Worm (Caenorhabditis elegans): ENCODE results near the gene F21C10.1.
A peak's percentile ranks its signal among the peaks of the same experiment; 100 is the strongest.

Gene F21C10.1

DNA sequence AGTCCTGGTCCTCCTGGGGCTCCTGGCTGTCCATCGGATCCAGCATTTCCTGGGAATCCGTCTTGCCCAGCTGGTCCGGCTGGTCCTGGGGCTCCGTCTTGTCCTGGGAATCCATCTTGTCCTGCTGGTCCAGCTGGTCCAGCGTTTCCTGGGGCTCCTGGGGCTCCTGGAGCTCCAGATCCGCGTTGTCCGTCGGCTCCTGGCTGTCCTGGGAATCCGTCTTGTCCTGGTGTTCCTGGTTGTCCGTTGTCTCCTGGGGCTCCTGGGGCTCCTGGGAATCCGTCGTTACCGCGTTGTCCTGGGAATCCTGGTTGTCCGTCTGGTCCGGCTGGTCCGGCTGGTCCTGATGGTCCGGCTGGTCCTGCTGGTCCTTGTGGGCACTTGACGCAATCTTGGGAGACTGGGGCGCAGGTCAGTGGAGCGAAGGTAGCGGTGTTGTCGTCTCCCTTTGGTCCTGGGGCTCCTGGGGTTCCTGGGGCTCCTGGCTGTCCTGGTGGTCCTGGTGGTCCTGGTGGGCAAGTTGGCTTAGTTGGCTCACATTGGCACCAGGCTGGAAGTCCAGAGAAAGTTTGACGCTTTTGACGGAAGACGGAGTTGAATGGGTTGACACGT is 30.1 kb downstream of the F21C10.1 start:
- TF ChIP-seq nhr-43 (tag; optimal IDR thresholded peaks at IDR 0.05; ENCODE audit: poor library complexity, severe bottlenecking): no peak
- no peak for TF ChIP-seq elt-2 (tag; optimal IDR thresholded peaks at IDR 0.05)
- no peak for TF ChIP-seq egl-5 (tag; optimal IDR thresholded peaks at IDR 0.05)
- no peak for TF ChIP-seq nhr-12 (tag; optimal IDR thresholded peaks at IDR 0.05)
- TF ChIP-seq eor-1 (tag; optimal IDR thresholded peaks at IDR 0.05): no peak
- no peak for TF ChIP-seq snpc-4 (tag; optimal IDR thresholded peaks at IDR 0.05)
- TF ChIP-seq unc-62 (GFP tag; optimal IDR thresholded peaks at IDR 0.05): no peak
- no peak for TF ChIP-seq nhr-28 (tag; optimal IDR thresholded peaks at IDR 0.05)
- TF ChIP-seq hmg-11 (tag; optimal IDR thresholded peaks at IDR 0.05): no peak
- TF ChIP-seq ceh-16 (tag; optimal IDR thresholded peaks at IDR 0.05): no peak
- TF ChIP-seq nhr-67 (tag; optimal IDR thresholded peaks at IDR 0.05): no peak
- no peak for TF ChIP-seq skn-1 (tag; optimal IDR thresholded peaks at IDR 0.05)
- TF ChIP-seq unc-39 (tag; optimal IDR thresholded peaks at IDR 0.05): no peak
- no peak for TF ChIP-seq mdl-1 (tag; optimal IDR thresholded peaks at IDR 0.05)

DNA sequence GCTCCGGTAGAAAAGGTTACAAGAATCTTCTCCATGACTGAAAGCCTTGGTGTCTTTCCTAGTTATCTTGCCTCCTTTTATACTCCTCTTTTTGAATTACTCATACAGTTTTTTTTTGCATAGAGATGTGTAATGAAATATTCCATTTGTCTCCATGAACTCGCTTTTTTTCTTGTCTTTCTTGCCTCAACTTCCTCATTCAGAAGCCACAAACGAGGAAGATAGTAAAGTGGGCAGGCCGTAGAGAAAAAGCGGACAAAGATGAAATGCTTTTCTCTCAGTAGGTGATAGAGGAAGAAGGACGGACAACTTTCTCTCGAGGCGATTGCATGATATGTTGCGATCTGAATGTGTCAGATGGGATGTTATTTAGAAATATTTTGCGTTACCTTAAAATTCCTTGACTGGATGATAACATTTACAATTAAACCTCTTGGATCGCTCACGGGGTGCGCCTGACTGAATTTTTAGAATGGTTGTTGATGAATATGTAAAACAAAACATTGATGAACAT is 30.9 kb downstream of the F21C10.1 start, which contains the start of gene col-145:
col-145 (minus strand) TSS at position 51 of the 514 bp plus-strand sequence.
- TF ChIP-seq nhr-23 (tag; optimal IDR thresholded peaks at IDR 0.05) (peak; percentile 1), ceh-9 (tag; optimal IDR thresholded peaks at IDR 0.05) (no peak), nhr-25 (tag; optimal IDR thresholded peaks at IDR 0.05) (peak; percentile 47), eor-1 (tag; optimal IDR thresholded peaks at IDR 0.05) (no peak), egl-27 (tag; optimal IDR thresholded peaks at IDR 0.05) (peak; percentile 61)

DNA sequence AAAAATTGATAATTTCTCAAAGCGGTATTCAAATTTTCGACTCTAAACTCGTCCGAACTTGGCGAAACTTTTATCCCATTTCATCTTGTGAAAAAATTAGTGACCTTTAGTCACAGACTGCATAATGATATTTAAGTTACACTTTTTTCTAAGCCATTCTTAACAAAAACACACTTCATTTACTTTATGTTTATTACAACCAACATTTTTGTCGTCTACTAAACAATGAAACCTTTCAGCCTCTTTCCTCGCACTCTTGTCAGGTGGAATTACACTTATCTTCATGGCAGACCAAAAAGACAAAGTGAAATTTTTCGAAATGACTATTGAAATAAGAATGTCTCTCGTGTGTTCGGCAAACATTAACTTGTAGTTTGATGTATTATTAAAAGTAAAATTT is 31.8 kb downstream of the F21C10.1 start:
- TF ChIP-seq mml-1 (tag; optimal IDR thresholded peaks at IDR 0.05): no peak
- no peak for TF ChIP-seq nhr-67 (tag; optimal IDR thresholded peaks at IDR 0.05)
- peak; percentile 50 for TF ChIP-seq nhr-43 (tag; optimal IDR thresholded peaks at IDR 0.05; ENCODE audit: poor library complexity, severe bottlenecking)
- TF ChIP-seq nhr-12 (tag; optimal IDR thresholded peaks at IDR 0.05): no peak
- peak; percentile 89 for TF ChIP-seq ama-1 (optimal IDR thresholded peaks at IDR 0.05)
- no peak for TF ChIP-seq fkh-2 (tag; optimal IDR thresholded peaks at IDR 0.05)
- no peak for TF ChIP-seq tbx-2 (tag; optimal IDR thresholded peaks at IDR 0.05)
- TF ChIP-seq nfya-1 (tag; optimal IDR thresholded peaks at IDR 0.05; ENCODE audit: insufficient read depth): no peak
- no peak for TF ChIP-seq ceh-82 (tag; optimal IDR thresholded peaks at IDR 0.05)
- no peak for TF ChIP-seq ZK546.5 (tag; optimal IDR thresholded peaks at IDR 0.05)
- TF ChIP-seq pha-4 (tag; optimal IDR thresholded peaks at IDR 0.05): no peak
- TF ChIP-seq elt-3 (tag; optimal IDR thresholded peaks at IDR 0.05): no peak
- no peak for TF ChIP-seq lin-39 (tag; optimal IDR thresholded peaks at IDR 0.05)
- TF ChIP-seq jun-1 (tag; optimal IDR thresholded peaks at IDR 0.05): no peak
- TF ChIP-seq mdl-1 (tag; optimal IDR thresholded peaks at IDR 0.05): no peak
- TF ChIP-seq unc-62 (GFP tag; optimal IDR thresholded peaks at IDR 0.05): no peak
- no peak for TF ChIP-seq zag-1 (tag; optimal IDR thresholded peaks at IDR 0.05)
- TF ChIP-seq nhr-25 (tag; optimal IDR thresholded peaks at IDR 0.05): peak; percentile 93
- TF ChIP-seq R02D3.7 (tag; optimal IDR thresholded peaks at IDR 0.05): peak; percentile 1
- TF ChIP-seq nhr-77 (tag; optimal IDR thresholded peaks at IDR 0.05): no peak
- no peak for TF ChIP-seq nhr-237 (tag; optimal IDR thresholded peaks at IDR 0.05)
- peak; percentile 9 for TF ChIP-seq ztf-4 (tag; optimal IDR thresholded peaks at IDR 0.05)

DNA sequence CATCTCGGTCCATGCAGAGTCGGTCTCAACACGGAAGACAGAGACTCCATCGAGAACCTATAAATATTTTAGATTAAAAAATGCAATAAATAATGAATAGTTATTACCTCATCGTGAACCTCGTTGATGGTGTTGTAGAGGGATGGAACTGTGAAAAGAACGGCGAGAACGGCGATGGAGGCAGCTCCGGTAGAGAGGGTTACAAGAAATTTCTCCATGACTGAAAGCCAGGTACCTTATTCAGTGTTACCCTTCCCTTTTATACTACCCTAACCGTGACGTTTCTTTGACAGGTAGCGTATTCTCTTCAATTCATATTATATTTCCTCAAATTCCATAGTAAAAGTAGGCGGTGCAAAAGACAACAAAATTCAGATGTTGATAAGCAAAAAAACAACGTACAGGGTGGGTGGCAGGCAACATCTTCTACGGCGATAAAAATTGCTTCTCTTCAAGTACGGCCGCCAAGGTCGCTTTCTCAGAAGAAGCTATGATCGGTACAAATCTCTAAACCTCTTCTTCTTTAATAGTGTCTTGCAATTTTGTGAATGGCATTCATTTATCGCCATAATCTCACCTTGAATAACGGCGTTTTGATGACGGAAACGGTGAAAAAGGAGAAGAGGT is 33.0 kb downstream of the F21C10.1 start, which contains the start of gene col-10:
col-10 (minus strand) TSS at position 235 of the 627 bp plus-strand sequence.
- no peak for TF ChIP-seq R02D3.7 (tag; optimal IDR thresholded peaks at IDR 0.05)
- TF ChIP-seq ama-1 (optimal IDR thresholded peaks at IDR 0.05): peak; percentile 85
- peak; percentile 86 for TF ChIP-seq nhr-25 (tag; optimal IDR thresholded peaks at IDR 0.05)
- TF ChIP-seq hmg-11 (tag; optimal IDR thresholded peaks at IDR 0.05): no peak
- no peak for TF ChIP-seq ceh-9 (tag; optimal IDR thresholded peaks at IDR 0.05)
- peak; percentile 56 for TF ChIP-seq elt-1 (tag; optimal IDR thresholded peaks at IDR 0.05)
- TF ChIP-seq nhr-43 (tag; optimal IDR thresholded peaks at IDR 0.05; ENCODE audit: poor library complexity, severe bottlenecking): peak; percentile 65
- TF ChIP-seq ztf-11 (tag; optimal IDR thresholded peaks at IDR 0.05): no peak
- peak; percentile 15 for TF ChIP-seq egl-27 (tag; optimal IDR thresholded peaks at IDR 0.05)

Measured in whole organism, L3 larva.